Fruit fly (Drosophila melanogaster) S2 (cell line): Measurements from ENCODE around the gene Dhc93AB.

ENCODE experiments used
- CG8478 ChIP-seq: fragments of >200 bp; optimal IDR thresholded peaks from 2 replicates; lab custom pipeline; 2018
- CTCF ChIP-seq, 2 experiments: fragments of >200 bp; optimal IDR thresholded peaks; 2 replicates each; lab custom pipeline; 2018

Gene Dhc93AB

DNA sequence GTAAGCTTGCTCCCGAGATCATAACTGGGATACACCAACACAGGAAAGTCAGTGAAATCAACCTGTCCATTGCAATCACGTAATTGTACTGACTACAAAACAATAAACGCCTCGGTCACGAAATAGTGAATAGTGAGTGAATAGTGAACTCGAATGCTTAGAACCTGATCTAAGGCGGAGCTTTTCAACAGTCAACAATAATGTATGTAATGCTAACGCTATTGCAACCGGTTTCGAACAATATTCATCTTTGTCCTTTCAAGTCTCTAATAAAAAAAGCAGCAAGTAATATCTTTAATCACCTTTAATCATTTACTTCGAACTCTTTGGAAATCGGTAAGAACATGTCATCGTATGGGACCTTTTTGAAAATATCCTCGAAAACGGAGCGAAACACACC lies 3.4 kb upstream of the Dhc93AB start, which contains the start of gene CG31189:
Gene CG31189, minus strand, starts transcription at position 101 of the 400 bp plus-strand sequence.
- no peak for TF ChIP-seq CTCF (optimal IDR thresholded peaks at IDR 0.05; lab: Kevin White, UChicago)
- TF ChIP-seq CG8478 (lab: Kevin White, UChicago) = no peak

DNA sequence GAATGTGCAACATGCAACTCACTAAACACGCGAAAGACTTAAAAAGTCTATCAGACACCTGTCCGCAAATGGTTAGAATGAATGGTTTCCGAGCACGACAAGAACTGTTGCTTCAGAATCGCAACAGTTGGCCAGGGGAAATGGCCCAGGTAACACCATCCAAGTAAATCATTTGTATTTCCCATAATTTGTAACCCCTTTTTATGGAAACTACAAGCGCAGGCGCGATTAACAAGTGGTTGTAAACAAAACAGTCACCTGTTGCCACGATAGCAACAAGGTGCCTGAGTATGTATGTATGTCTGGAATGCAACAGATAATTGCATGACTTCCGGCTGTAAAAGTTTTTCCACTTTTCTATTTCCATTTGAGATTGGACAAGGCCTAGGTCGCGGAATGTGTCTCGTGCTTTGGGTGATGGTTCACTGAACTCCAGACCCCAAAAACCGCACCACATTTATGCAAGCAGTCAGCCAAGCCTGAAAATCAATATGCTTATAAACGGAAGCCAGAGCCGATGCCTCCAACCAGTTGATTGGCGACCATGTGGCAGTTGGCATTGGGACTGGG lies 1.3 kb upstream of the Dhc93AB start, which contains the start of gene CG12278:
Gene CG12278, plus strand, starts transcription at position 520 of the 570 bp plus-strand sequence.
- TF ChIP-seq CTCF (optimal IDR thresholded peaks at IDR 0.05; lab: Kevin White, UChicago) = no peak
- TF ChIP-seq CG8478 (lab: Kevin White, UChicago) = no peak

DNA sequence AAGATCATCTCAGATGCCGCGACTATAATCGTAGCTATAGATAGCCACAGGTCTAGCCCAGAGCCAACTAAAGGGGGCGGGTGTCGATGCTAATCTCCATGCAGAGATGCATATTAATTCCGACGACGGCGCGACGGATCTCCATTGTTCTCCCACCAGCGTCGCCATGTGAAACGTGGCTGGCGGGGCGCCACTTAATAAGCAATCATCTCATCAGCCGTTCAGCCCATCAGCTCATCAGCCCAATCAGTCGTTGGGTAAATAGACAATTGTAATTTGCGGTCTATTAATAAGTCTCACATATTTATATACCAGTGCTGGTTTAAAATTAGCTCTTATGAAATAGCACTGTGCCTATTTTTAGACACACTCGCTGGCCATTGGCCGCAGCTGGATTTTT lies 16.8 kb downstream of the Dhc93AB start:
- TF ChIP-seq CG8478 (lab: Kevin White, UChicago) (no peak), CTCF (optimal IDR thresholded peaks at IDR 0.05; lab: Kevin White, UChicago) (no peak)

DNA sequence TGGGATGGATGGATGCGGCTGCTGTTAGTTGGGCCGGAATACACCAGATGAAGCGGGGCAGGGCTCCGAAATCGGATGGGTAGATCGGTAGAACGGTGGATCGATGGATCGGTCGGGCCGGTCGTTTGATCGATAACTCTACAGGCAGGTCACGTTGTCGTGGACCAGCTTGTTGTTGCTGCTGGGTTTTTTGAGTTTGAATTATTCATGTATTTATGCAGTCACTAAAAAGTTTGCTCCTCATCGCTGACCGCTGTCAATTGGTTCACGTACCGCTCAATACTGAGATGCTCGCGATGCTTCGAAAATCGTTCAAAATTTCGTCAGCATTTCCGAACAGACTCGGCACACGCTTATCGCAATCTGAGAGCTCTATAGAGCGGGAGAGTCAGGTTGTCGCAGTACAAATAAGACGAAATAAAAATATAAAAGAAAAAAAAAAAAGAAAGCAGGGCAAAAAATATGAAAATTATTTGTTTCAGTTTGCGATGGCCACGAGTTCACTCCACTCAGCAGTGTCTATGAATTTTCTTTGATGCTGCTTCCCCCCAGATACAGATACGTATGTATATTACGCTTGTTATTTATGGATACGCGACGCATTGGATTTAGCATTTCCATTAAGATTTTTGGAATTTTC lies 18.3 kb downstream of the Dhc93AB start, which contains the start of gene peg:
Gene peg, minus strand, starts transcription at position 262 of the 640 bp plus-strand sequence.
- TF ChIP-seq CTCF (optimal IDR thresholded peaks at IDR 0.05; lab: Kevin White, UChicago) = no peak
- no peak for TF ChIP-seq CG8478 (lab: Kevin White, UChicago)

DNA sequence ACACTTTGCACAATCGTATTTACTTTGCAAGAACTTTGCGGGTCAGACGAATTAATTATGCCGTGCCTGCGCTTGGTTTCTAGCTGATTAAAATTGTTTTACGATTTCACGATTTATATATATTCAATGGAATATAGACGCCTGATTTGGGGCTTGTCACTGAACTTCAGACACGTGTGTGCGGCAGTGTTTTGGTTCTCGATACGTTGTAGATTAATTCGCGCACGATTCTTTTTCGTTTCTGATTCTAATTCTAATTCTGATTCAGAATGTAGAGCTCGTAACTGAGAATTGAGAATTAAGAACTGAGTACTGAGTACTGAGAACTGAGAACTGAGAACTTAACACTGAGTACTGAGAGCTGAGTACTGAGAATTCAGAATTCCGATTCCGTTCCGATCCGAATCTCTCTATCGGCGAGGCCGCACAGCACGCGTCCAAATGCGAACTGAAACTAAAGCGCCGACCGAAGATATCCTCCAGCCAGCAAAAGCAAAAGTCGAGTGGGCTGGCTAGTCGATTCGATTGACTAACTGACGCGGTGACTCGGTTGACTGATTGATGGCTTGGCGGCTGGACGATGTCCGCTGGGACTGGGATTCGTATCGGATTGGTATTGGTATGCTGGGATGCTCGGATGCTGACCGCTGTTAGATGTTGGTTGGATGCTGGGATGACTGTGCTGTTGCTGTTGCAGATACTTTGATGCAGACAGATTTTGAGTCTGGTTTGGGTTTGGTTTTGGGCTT lies 19.4 kb downstream of the Dhc93AB start:
- TF ChIP-seq CG8478 (lab: Kevin White, UChicago) (no peak), CTCF (optimal IDR thresholded peaks at IDR 0.05; lab: Kevin White, UChicago) (no peak)

DNA sequence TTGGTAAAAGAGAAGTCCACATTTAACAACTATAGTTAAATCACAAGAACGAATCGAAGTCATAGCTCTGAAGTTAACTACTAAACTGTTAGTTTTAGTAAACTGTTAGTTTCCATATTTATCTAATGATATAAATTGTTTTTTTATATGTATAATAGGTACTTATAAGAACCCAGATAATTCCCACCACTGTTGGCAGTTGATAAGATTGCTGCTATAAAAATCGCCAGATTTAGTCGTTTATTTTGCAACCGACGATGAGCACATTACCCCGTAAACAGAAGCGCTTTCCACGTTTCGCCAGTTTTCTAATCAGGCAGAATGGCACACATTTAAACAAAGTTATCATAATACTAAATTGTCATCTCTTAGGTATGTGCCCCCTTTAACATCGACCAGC lies 23.2 kb downstream of the Dhc93AB start:
- no peak for TF ChIP-seq CTCF (optimal IDR thresholded peaks at IDR 0.05; lab: Kevin White, UChicago)
- no peak for TF ChIP-seq CG8478 (lab: Kevin White, UChicago)

DNA sequence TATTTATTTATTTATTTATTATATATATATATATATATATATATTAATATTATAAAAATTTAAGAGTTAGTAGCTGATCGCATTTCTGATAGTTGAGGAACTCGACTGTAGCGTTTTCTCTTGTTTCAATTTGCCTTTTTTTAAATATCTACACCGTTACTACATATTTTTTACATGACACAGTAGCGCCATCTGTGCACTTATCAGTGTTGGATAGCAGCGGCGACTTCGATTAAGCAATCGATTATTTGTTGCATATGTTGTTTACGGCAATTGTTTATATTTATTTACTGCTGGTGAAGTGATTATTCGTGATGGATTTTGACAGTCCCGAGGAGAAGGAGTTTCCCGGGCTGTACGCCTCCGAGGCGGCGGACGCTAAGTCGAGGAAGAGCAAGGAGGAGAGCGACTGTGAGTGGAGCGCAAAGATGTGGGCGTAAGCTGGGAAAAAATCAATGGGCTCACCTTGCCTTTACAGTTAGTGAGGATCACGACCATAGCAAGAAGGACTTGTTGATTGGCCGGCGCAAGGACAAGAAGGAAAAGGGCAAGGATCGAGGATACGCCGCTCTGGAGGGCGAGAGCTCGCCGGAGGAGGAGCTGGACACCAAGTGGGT lies 24.7 kb downstream of the Dhc93AB start, which contains the start of gene Rlip:
Gene Rlip, plus strand, starts transcription at position 221 of the 617 bp plus-strand sequence.
- TF ChIP-seq CTCF (optimal IDR thresholded peaks at IDR 0.05; lab: Kevin White, UChicago) = peak; percentile 92 to 94
- TF ChIP-seq CG8478 (lab: Kevin White, UChicago) = no peak

DNA sequence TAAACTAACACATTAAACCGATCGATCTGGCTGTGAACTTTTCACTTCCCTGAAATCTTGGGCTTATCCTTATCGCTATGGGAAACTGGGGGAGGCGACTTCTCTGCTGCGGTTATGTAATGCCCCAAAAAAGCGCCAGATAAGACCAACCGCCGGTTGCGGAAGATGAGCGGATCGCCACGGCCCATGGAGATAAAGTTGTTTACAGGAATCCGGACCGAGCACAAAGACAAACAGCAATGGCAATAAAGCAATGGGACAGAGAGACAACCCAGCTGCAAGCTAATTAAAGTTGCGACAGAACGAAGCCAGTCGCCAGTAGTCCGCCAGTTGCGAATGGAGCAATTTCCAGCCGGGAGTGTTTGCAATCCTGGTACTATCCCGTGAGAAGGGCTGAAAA lies 26.7 kb downstream of the Dhc93AB start, which contains the start of gene CG5697:
Gene CG5697, plus strand, starts transcription at position 314 of the 400 bp plus-strand sequence.
- TF ChIP-seq CTCF (optimal IDR thresholded peaks at IDR 0.05; lab: Kevin White, UChicago) (no peak), CG8478 (lab: Kevin White, UChicago) (no peak)

DNA sequence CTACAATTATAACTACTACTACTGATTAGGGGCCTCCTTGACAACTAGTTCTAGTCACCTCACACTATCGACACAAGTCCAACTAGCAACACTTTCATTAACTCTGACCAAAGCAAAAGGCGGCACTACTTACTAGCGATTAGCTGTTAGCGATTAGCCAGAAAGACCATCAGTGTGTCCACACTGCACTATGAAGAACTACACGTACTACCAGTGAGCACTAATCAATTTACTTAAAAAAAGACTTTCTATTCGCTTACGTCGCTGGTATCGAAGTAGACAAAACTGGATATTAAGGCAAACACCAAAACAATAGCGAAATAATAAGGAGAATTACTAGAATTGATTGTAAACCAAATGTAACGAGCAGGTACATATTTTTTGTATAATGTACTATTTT lies 28.5 kb downstream of the Dhc93AB start:
- TF ChIP-seq CTCF (optimal IDR thresholded peaks at IDR 0.05; lab: Kevin White, UChicago) (no peak), CG8478 (lab: Kevin White, UChicago) (no peak)

DNA sequence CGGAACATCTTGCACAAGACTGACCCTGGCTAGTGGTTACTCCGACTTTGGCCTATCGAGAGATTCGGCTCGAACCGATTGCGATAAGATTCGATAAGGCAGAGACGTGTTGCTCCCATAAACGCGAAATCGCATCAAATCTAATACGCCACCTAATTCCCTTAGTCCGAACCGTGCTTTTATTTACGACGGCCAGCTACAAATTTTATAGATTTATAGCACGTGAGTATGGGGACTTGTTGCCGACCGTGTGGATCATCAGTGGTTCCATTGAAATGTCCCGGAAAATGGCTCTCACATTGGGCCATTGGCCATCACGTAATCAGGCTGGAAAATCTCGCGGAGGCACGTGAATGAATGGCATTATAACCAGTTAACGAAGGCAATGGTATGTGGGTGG lies 35.3 kb downstream of the Dhc93AB start, which contains the start of gene Alp5:
Gene Alp5, minus strand, starts transcription at position 24 of the 400 bp plus-strand sequence.
- TF ChIP-seq CTCF (optimal IDR thresholded peaks at IDR 0.05; lab: Kevin White, UChicago) (no peak), CG8478 (lab: Kevin White, UChicago) (no peak)

DNA sequence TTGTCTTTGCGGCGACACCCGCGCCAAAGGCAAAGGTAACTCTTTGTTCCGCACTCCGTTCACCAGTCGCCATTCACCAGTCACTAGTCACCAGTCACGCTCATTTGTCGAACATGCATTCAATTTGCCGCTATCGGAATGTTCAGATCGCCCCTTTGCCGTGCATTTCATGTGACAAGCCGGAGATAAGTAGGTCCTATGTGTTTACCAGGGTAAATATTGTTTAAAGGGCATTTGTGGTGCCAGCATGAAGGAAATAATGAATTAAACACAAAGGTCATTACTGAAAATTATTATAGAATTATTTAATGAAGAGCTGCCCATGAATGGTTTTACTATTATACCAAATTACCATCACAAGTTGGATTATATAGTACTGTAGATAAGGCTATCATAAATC lies 41.2 kb downstream of the Dhc93AB start:
- TF ChIP-seq CTCF (optimal IDR thresholded peaks at IDR 0.05; lab: Kevin White, UChicago) = no peak
- TF ChIP-seq CG8478 (lab: Kevin White, UChicago) = no peak

DNA sequence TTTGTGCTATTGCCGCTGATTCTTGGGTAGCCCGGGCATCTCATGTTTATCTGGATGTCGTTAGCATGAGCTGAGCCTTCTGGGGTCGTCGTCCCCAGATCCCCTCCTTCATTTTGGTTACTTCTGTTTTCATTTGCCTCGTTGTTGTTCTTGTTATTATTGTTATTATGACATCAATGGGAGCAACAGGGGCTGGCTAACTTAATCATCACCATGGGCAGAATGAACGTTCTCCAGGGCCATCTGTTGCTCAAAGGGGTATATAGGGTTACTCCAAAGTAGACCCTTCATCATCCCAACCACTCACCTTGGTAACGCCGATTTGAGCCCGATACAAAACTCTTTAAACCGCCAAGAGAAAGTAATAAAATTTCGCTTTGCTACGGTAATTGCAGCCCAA lies 44.0 kb downstream of the Dhc93AB start:
- TF ChIP-seq CG8478 (lab: Kevin White, UChicago) (no peak), CTCF (optimal IDR thresholded peaks at IDR 0.05; lab: Kevin White, UChicago) (no peak)

DNA sequence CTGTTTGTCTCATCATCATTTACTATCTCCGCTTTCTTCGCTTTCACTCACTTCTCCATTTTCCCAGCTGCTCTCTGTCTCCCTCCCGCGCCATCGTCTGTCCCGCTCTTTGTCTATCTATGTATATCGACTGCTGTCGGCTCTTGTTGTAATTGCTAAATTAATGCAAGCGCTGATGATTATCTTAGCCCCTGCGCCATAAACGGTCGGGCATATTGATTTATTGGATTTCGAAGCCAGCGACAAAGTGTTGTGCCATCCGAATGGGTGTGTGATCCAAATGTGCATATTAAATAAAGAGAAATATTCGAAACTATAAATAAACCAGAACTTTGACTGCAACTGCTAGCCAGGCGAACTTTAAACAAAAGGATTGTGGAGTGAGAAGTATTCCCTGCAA lies 51.9 kb downstream of the Dhc93AB start:
- no peak for TF ChIP-seq CTCF (optimal IDR thresholded peaks at IDR 0.05; lab: Kevin White, UChicago)
- TF ChIP-seq CG8478 (lab: Kevin White, UChicago) = no peak

DNA sequence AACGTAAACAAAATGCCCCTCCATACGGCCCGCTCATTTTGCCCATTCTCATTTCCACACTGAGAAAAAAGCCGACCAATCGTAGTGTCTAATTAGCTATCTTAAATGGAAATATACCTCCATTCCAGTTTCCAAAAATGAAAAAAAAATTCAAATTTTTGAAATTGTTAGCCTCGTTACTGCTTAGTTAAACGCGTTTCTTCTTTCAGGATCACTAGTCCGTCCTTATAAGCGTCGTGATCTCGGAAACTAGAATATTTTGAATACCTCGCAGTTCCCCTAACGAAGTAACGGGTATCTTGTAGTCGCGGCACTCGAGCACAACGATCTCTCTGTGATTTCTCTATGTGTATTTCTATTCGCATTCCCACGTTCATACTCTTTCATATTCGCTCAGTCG lies 52.6 kb downstream of the Dhc93AB start:
- TF ChIP-seq CTCF (optimal IDR thresholded peaks at IDR 0.05; lab: Kevin White, UChicago) (no peak), CG8478 (lab: Kevin White, UChicago) (no peak)
